Worm (Caenorhabditis elegans) whole organism, L2 larva: ENCODE results near the gene ntc-1.

Experiments
- ZK546.5 ChIP-seq: sonication (generic microtip); optimal IDR thresholded peaks from 2 replicates; lab custom pipeline; 2017; ENCODE audit warnings: missing biosample characterization, missing genetic modification characterization
- ama-1 ChIP-seq: fragments of 150-350 bp; optimal IDR thresholded peaks from 2 replicates; lab custom pipeline; 2018; ENCODE audit warnings: inconsistent platforms
- ceh-16 ChIP-seq: fragments of 150-350 bp; optimal IDR thresholded peaks from 2 replicates; lab custom pipeline; 2014; ENCODE audit warnings: missing biosample characterization, missing genetic modification characterization
- ceh-82 ChIP-seq: fragments of 150-350 bp; optimal IDR thresholded peaks from 2 replicates; lab custom pipeline; 2014; ENCODE audit warnings: missing biosample characterization, missing genetic modification characterization
- lin-39 ChIP-seq: fragments of 150-350 bp; optimal IDR thresholded peaks from 2 replicates; lab custom pipeline; 2014; ENCODE audit warnings: missing biosample characterization, missing genetic modification reagents, missing genetic modification characterization
- lsy-2 ChIP-seq, 2 experiments: fragments of 150-350 bp in 1 of 2; sonication (generic microtip) in 1 of 2; optimal IDR thresholded peaks; 2 replicates each; lab custom pipeline; 2014 to 2017; ENCODE audit warnings: missing biosample characterization in 2 of 2, missing genetic modification characterization in 2 of 2
- nhr-12 ChIP-seq: fragments of 150-350 bp; optimal IDR thresholded peaks from 2 replicates; lab custom pipeline; 2014; ENCODE audit warnings: missing biosample characterization, missing genetic modification characterization
- nhr-23 ChIP-seq: fragments of 150-350 bp; optimal IDR thresholded peaks from 2 replicates; lab custom pipeline; 2014; ENCODE audit warnings: missing biosample characterization, missing genetic modification reagents, missing genetic modification characterization
- nhr-237 ChIP-seq: fragments of 150-350 bp; optimal IDR thresholded peaks from 2 replicates; lab custom pipeline; 2014; ENCODE audit warnings: missing biosample characterization, missing genetic modification characterization
- sma-9 ChIP-seq, 2 experiments: fragments of 150-350 bp in 1 of 2; sonication (generic microtip) in 1 of 2; optimal IDR thresholded peaks; 2 replicates each; lab custom pipeline; 2014 to 2016; ENCODE audit warnings: missing genetic modification characterization in 2 of 2, mild to moderate bottlenecking in 1 of 2, missing biosample characterization in 1 of 2, missing compliant biosample characterization in 1 of 2, missing genetic modification reagents in 1 of 2, moderate library complexity in 1 of 2
- unc-62 ChIP-seq: fragments of 150-350 bp; optimal IDR thresholded peaks from 2 replicates; lab custom pipeline; 2014; ENCODE audit warnings: missing biosample characterization, missing genetic modification reagents, missing genetic modification characterization

DNA sequence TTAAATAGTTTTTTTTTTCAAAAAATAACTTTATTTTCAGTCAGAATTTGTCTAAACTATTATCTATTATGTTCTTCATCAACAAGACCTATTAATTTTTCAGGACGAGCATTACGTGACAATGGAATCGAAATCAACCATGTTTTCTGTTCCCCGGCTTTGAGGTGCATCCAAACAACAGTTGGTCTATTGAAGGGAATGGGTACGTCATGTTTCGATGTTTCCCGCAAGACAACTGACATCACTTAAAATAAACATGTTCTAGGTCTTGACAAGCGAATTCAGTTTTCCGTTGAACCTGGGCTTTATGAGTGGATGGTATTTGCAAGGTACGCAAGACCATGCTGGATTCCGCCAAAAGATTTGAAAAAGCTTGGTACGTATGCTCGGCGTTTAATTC is 29.3 kb downstream of the ntc-1 start:
- TF ChIP-seq lsy-2 (tag; optimal IDR thresholded peaks at IDR 0.05; lab: Kevin White, UChicago): no peak
- TF ChIP-seq nhr-12 (tag; lab: Kevin White, UChicago): no peak
- no peak for TF ChIP-seq ZK546.5 (tag; lab: Kevin White, UChicago)
- TF ChIP-seq lin-39 (tag; lab: Kevin White, UChicago): no peak
- no peak for TF ChIP-seq ceh-82 (tag; lab: Kevin White, UChicago)
- TF ChIP-seq nhr-237: no peak
- no peak for TF ChIP-seq unc-62 (GFP tag; lab: Kevin White, UChicago)
- peak; percentile 3 for TF ChIP-seq sma-9 (GFP tag; optimal IDR thresholded peaks at IDR 0.05; lab: Kevin White, UChicago)
- no peak for TF ChIP-seq sma-9 (tag; optimal IDR thresholded peaks at IDR 0.05; lab: Kevin White, UChicago)
- TF ChIP-seq ceh-16 (tag; lab: Kevin White, UChicago): no peak
- no peak for TF ChIP-seq ama-1 (lab: Kevin White, UChicago)
- TF ChIP-seq nhr-23: no peak
